Worm (Caenorhabditis elegans) whole organism, mixed stage, embryonic: ENCODE data around the gene nhr-28.

Source experiments
- M03D4.4 ChIP-seq: sonication (generic microtip); optimal IDR thresholded peaks from 2 replicates; lab custom pipeline; 2017; ENCODE audit warnings: mild to moderate bottlenecking, missing genetic modification characterization, missing compliant biosample characterization
- bed-3 ChIP-seq: fragments of 200-800 bp; sonication (Bioruptor generic); optimal IDR thresholded peaks from 3 replicates; lab custom pipeline; 2018; ENCODE audit warnings: mild to moderate bottlenecking, missing genetic modification characterization, moderate library complexity, missing compliant biosample characterization
- blmp-1 ChIP-seq: fragments of 150-350 bp; optimal IDR thresholded peaks from 2 replicates; lab custom pipeline; 2014; ENCODE audit warnings: missing biosample characterization, missing genetic modification characterization
- ceh-39 ChIP-seq: fragments of 150-350 bp; optimal IDR thresholded peaks from 2 replicates; lab custom pipeline; 2014; ENCODE audit warnings: missing biosample characterization, missing genetic modification characterization
- ceh-43 ChIP-seq: fragments of 200-800 bp; sonication (Bioruptor generic); optimal IDR thresholded peaks from 2 replicates; lab custom pipeline; 2018; ENCODE audit warnings: mild to moderate bottlenecking, missing genetic modification characterization, moderate library complexity, missing compliant biosample characterization
- ceh-83 ChIP-seq: fragments of 200-800 bp; sonication (Bioruptor generic); optimal IDR thresholded peaks from 2 replicates; lab custom pipeline; 2018; ENCODE audit warnings: mild to moderate bottlenecking, missing genetic modification characterization, missing compliant biosample characterization
- ces-1 ChIP-seq: fragments of 150-350 bp; optimal IDR thresholded peaks from 2 replicates; lab custom pipeline; 2014; ENCODE audit warnings: missing biosample characterization, missing genetic modification reagents, missing genetic modification characterization
- cnd-1 ChIP-seq: fragments of 200-800 bp; sonication (Bioruptor generic); optimal IDR thresholded peaks from 2 replicates; lab custom pipeline; 2018; ENCODE audit warnings: mild to moderate bottlenecking, missing genetic modification characterization, missing compliant biosample characterization
- drap-1 ChIP-seq: fragments of 200-800 bp; sonication (Bioruptor generic); optimal IDR thresholded peaks from 3 replicates; lab custom pipeline; 2018; ENCODE audit warnings: mild to moderate bottlenecking, missing genetic modification characterization, missing compliant biosample characterization
- elt-1 ChIP-seq: sonication (generic microtip); optimal IDR thresholded peaks from 2 replicates; lab custom pipeline; 2017; ENCODE audit warnings: missing genetic modification characterization, mild to moderate bottlenecking, missing compliant biosample characterization, antibody characterized with exemption, moderate library complexity, borderline replicate concordance; ENCODE audit not compliant: insufficient read depth
- elt-3 ChIP-seq: fragments of 150-350 bp; optimal IDR thresholded peaks from 2 replicates; lab custom pipeline; 2014; ENCODE audit warnings: missing biosample characterization, missing genetic modification characterization
- flh-1 ChIP-seq: fragments of 200-800 bp; sonication (Bioruptor generic); optimal IDR thresholded peaks from 2 replicates; lab custom pipeline; 2018; ENCODE audit warnings: mild to moderate bottlenecking, missing genetic modification characterization, moderate library complexity, missing compliant biosample characterization
- ham-2 ChIP-seq: fragments of 200-800 bp; sonication (Bioruptor generic); optimal IDR thresholded peaks from 2 replicates; lab custom pipeline; 2018; ENCODE audit warnings: mild to moderate bottlenecking, missing genetic modification characterization, missing compliant biosample characterization
- hlh-1 ChIP-seq: fragments of 150-350 bp; optimal IDR thresholded peaks from 2 replicates; lab custom pipeline; 2014; ENCODE audit warnings: missing biosample characterization, missing genetic modification reagents, missing genetic modification characterization
- lin-13 ChIP-seq: fragments of 150-350 bp; optimal IDR thresholded peaks from 2 replicates; lab custom pipeline; 2014; ENCODE audit warnings: missing biosample characterization, missing genetic modification characterization
- lin-32 ChIP-seq: fragments of 200-800 bp; sonication (Bioruptor generic); optimal IDR thresholded peaks from 2 replicates; lab custom pipeline; 2018; ENCODE audit warnings: mild to moderate bottlenecking, missing genetic modification characterization, missing compliant biosample characterization
- lsy-2 ChIP-seq: fragments of 150-350 bp; optimal IDR thresholded peaks from 2 replicates; lab custom pipeline; 2014; ENCODE audit warnings: missing biosample characterization, missing genetic modification characterization
- mab-5 ChIP-seq: fragments of 150-350 bp; optimal IDR thresholded peaks from 2 replicates; lab custom pipeline; 2014; ENCODE audit warnings: missing biosample characterization, missing genetic modification characterization
- mep-1 ChIP-seq: fragments of 150-350 bp; optimal IDR thresholded peaks from 2 replicates; lab custom pipeline; 2017; ENCODE audit warnings: missing biosample characterization, missing genetic modification reagents, missing genetic modification characterization, inconsistent platforms
- mls-2 ChIP-seq: sonication (generic microtip); optimal IDR thresholded peaks from 2 replicates; lab custom pipeline; 2016; ENCODE audit warnings: mild to moderate bottlenecking, missing genetic modification characterization, moderate library complexity, missing compliant biosample characterization
- nhr-12 ChIP-seq: fragments of 150-350 bp; optimal IDR thresholded peaks from 2 replicates; lab custom pipeline; 2014; ENCODE audit warnings: missing biosample characterization, missing genetic modification characterization
- nhr-2 ChIP-seq: fragments of 150-350 bp; optimal IDR thresholded peaks from 2 replicates; lab custom pipeline; 2014; ENCODE audit warnings: missing biosample characterization, missing genetic modification characterization
- nhr-237 ChIP-seq: fragments of 150-350 bp; optimal IDR thresholded peaks from 2 replicates; lab custom pipeline; 2014; ENCODE audit warnings: missing biosample characterization, missing genetic modification characterization
- nhr-28 ChIP-seq: fragments of 150-350 bp; optimal IDR thresholded peaks from 2 replicates; lab custom pipeline; 2014; ENCODE audit warnings: missing biosample characterization, missing genetic modification characterization
- nhr-76 ChIP-seq: sonication (generic microtip); optimal IDR thresholded peaks from 2 replicates; lab custom pipeline; 2017; ENCODE audit warnings: missing biosample characterization, missing genetic modification characterization
- pha-4 ChIP-seq: fragments of 150-350 bp; optimal IDR thresholded peaks from 2 replicates; lab custom pipeline; 2018; ENCODE audit warnings: missing biosample characterization, missing genetic modification reagents, missing genetic modification characterization
- sem-2 ChIP-seq: fragments of 200-800 bp; sonication (Bioruptor generic); optimal IDR thresholded peaks from 2 replicates; lab custom pipeline; 2018; ENCODE audit warnings: mild to moderate bottlenecking, missing genetic modification characterization, missing compliant biosample characterization
- snpc-4 ChIP-seq: fragments of 150-350 bp; optimal IDR thresholded peaks from 2 replicates; lab custom pipeline; 2014; ENCODE audit warnings: missing biosample characterization, missing genetic modification characterization
- sptf-1 ChIP-seq: sonication (generic microtip); optimal IDR thresholded peaks from 2 replicates; lab custom pipeline; 2017; ENCODE audit warnings: mild to moderate bottlenecking, missing genetic modification characterization, moderate library complexity, missing compliant biosample characterization
- tbx-8 ChIP-seq: fragments of 200-800 bp; sonication (Bioruptor generic); optimal IDR thresholded peaks from 2 replicates; lab custom pipeline; 2018; ENCODE audit warnings: mild to moderate bottlenecking, missing genetic modification characterization, moderate library complexity, missing compliant biosample characterization
- unc-120 ChIP-seq: sonication (generic microtip); optimal IDR thresholded peaks from 2 replicates; lab custom pipeline; 2017; ENCODE audit warnings: missing genetic modification characterization, missing compliant biosample characterization; ENCODE audit not compliant: poor library complexity, severe bottlenecking
- unc-39 ChIP-seq: fragments of 150-350 bp; optimal IDR thresholded peaks from 2 replicates; lab custom pipeline; 2014; ENCODE audit warnings: missing biosample characterization, missing genetic modification characterization
- unc-62 ChIP-seq: fragments of 150-350 bp; optimal IDR thresholded peaks from 2 replicates; lab custom pipeline; 2014; ENCODE audit warnings: missing biosample characterization, missing genetic modification reagents, missing genetic modification characterization
- zip-8 ChIP-seq: fragments of 150-350 bp; optimal IDR thresholded peaks from 2 replicates; lab custom pipeline; 2014; ENCODE audit warnings: missing biosample characterization, missing genetic modification characterization
- ztf-11 ChIP-seq: fragments of 150-350 bp; optimal IDR thresholded peaks from 2 replicates; lab custom pipeline; 2014; ENCODE audit warnings: missing biosample characterization, missing genetic modification characterization

nhr-28 gene

DNA sequence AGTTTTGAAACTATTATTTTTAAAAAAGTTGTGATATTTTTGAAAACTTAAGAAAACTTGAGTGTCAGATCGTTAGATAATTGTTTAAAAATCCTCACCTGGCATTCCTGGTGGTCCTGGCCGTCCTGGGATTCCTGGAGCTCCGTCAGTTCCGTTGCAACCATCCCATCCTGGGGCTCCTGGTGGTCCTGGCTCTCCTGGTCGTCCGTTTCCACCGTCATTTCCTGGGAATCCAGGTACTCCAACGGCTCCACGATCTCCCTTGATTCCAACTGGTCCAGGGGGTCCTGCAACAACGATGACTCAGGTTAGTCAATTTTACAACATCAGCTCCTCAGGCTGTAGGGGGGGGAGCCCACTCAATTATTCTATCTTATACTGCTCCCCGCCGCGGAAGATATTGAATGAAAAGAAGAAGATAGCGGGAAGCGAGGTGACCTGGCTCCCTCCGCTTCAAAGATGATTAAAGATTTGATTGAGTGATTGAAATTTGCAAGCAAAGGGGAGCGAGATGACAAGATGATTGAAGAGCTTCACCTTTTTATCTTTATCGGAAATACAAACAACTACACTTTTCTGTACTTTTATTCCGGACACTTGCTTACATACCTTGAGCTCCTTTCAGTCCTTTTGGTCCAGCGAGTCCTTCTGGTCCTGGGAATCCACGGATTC lies 33.0 kb downstream of the nhr-28 start:
- TF ChIP-seq unc-62 (GFP tag; lab: Kevin White, UChicago) (peak; percentile 78), ceh-39 (tag; lab: Kevin White, UChicago) (no peak), unc-120 (peak; percentile 2)

DNA sequence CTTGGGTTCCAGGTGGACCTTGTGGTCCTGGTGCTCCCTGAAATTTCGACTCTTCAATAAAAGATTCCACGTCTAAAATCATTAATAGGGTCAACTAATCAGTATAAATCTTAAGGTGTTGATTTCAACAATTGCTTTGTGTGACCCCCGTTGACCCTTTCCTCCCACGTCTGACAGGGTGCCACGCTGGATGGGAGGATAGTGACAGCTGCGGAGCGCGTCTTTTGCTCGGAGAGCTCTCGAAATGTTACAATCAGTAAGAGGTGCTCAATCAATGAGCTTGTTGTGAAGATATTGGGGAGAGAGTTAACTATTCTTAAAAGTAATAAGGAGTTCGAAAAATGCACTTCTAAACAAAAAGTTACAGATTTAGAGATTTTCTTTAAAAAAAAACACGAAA lies 33.6 kb downstream of the nhr-28 start:
- TF ChIP-seq ces-1 (GFP tag; lab: Kevin White, UChicago) (no peak), unc-120 (peak; percentile 14), hlh-1 (tag; lab: Kevin White, UChicago) (peak; percentile 91)

DNA sequence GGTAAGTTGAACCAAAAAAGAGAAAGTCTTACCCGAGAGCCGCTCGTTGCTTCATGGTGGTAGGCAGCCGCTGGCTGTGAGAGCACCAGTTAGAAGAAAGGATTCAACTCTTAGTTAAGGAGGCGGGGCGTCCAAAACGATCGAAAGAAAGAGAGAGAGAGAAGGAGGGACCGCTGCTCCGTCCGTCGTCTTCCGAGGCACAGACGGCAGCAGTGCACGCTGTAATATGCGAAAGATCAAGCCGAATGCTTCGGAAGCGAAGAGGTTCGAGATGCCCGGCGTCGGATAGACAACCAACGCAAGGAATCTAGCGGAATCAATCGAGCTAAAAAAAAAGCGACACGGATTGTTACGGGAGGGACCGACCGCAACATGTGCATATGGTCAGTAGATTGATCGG lies 34.5 kb downstream of the nhr-28 start, which contains the start of gene let-2:
Gene let-2 (minus strand): TSS at position 68 of the 400 bp plus-strand sequence.
- TF ChIP-seq unc-120 = peak; percentile 85
- TF ChIP-seq M03D4.4 (tag; lab: Kevin White, UChicago) = no peak
- no peak for TF ChIP-seq ham-2 (GFP tag; lab: Kevin White, UChicago)
- TF ChIP-seq hlh-1 (tag; lab: Kevin White, UChicago) = peak; percentile 75
- no peak for TF ChIP-seq ceh-39 (tag; lab: Kevin White, UChicago)
- no peak for TF ChIP-seq nhr-28 (tag; lab: Kevin White, UChicago)

DNA sequence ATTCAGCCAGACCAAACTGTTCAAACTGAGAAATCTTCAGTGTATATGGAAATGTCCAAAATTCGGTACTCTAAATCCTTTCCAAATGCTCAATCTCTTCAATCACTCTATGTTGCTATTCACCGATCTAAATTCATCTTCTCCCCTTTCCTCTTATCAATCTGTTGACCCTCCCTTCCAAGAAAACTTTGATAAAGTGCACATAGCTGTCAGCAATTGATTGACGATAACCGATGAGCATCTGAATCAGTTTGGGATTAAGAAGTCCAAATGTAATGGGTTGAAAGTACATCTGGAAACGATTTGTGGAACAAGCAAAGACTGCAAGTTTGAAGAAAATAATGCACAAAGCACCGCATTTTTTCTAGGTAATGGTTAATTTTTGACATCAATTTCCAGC lies 35.2 kb downstream of the nhr-28 start:
- TF ChIP-seq elt-1 (tag; lab: Kevin White, UChicago) (no peak), unc-62 (GFP tag; lab: Kevin White, UChicago) (peak; percentile 99)

DNA sequence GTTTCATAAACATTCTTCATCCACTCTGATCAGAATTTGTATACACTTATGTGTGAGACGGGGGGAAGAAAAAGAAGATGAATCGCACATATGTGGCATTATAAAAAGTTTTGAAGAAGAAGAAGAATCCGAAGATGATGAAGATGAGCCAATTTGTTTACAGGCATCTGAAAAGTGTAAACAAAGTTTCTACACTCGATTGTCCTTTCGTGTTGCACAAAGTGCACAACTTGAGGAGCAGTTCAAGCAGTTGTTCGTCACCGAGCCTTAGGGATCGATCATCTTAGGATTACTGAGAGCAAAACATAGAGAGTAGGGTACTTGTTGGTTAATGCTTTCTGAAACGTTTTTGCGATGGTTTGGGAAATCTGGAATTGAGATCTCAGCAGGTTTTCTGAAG lies 36.3 kb downstream of the nhr-28 start:
- TF ChIP-seq hlh-1 (tag; lab: Kevin White, UChicago) = peak; percentile 85
- no peak for TF ChIP-seq lin-13 (tag; lab: Kevin White, UChicago)

DNA sequence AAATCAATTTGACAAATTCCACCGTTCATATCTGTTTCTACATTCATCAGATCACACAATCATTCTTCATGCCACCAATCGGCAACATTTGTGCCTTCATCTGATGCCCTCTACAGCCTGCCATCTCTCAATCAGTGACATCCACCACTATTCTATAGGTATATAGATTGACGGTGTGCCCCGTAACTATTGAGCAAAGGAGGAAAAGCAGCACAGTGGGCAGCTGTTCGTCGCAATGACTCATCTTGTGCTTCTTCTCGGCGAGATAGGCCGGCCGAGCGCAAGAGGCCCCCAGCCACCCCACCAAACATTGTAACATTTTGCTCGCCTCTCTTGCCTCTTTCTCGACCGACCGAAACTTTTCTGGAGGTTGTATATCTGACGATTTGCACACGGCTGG lies 37.3 kb downstream of the nhr-28 start:
- TF ChIP-seq nhr-28 (tag; lab: Kevin White, UChicago) (no peak), unc-39 (no peak), drap-1 (no peak), mep-1 (tag; lab: Kevin White, UChicago) (no peak), pha-4 (tag; lab: Kevin White, UChicago) (no peak), elt-1 (tag; lab: Kevin White, UChicago) (no peak), ces-1 (GFP tag; lab: Kevin White, UChicago) (no peak), unc-120 (peak; percentile 97), unc-62 (GFP tag; lab: Kevin White, UChicago) (peak; percentile 93), nhr-76 (tag; lab: Kevin White, UChicago) (no peak), sptf-1 (tag; lab: Kevin White, UChicago) (no peak), cnd-1 (tag; lab: Kevin White, UChicago) (no peak), lin-32 (GFP tag; lab: Kevin White, UChicago) (no peak), nhr-12 (no peak), nhr-237 (tag; lab: Kevin White, UChicago) (no peak), ztf-11 (tag; lab: Kevin White, UChicago) (no peak), zip-8 (tag; lab: Kevin White, UChicago) (no peak), hlh-1 (tag; lab: Kevin White, UChicago) (peak; percentile 99), blmp-1 (no peak), M03D4.4 (tag; lab: Kevin White, UChicago) (peak; percentile 11), ceh-83 (GFP tag; lab: Kevin White, UChicago) (peak; percentile 25), tbx-8 (no peak), mab-5 (peak; percentile 58), elt-3 (tag; lab: Kevin White, UChicago) (no peak), lsy-2 (tag; lab: Kevin White, UChicago) (no peak), flh-1 (GFP tag; lab: Kevin White, UChicago) (no peak), lin-13 (tag; lab: Kevin White, UChicago) (no peak), ceh-39 (tag; lab: Kevin White, UChicago) (no peak), snpc-4 (no peak), bed-3 (no peak), nhr-2 (tag; lab: Kevin White, UChicago) (no peak), ceh-43 (GFP tag; lab: Kevin White, UChicago) (no peak), ham-2 (GFP tag; lab: Kevin White, UChicago) (no peak), sem-2 (no peak), mls-2 (tag; lab: Kevin White, UChicago) (no peak)
